Worm (Caenorhabditis elegans): ENCODE data around the gene flp-12.
A peak's percentile ranks its signal among the peaks of the same experiment; 100 is the strongest.

Gene flp-12

DNA sequence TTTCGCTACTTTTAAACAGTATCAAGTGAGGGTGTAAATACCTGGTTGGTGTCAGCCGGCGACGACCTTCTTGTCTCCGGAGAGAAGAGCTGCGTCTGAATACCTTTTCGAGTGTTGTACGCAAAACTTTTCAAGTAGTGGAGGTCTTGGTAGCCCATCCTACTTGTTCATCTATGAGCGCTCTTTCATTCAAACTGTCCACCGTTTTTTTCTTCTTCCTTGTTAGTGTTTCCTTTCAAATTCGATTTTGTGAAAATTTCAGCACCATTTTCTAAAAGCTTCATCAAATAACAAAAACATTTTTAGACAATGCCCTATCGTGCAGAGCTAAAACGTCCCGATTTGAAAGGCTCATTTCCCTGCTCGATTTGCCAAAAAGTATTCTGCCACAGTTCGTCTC is 37.8 kb downstream of the flp-12 start, which contains the start of gene ham-2:
TSS of gene ham-2 (plus strand) at position 301 of the 400 bp plus-strand sequence.
- TF ChIP-seq nhr-237 (tag; optimal IDR thresholded peaks at IDR 0.05) (no peak), unc-62 (GFP tag; optimal IDR thresholded peaks at IDR 0.05) (no peak), nhr-76 (tag; optimal IDR thresholded peaks at IDR 0.05) (no peak), nhr-12 (tag; optimal IDR thresholded peaks at IDR 0.05) (no peak), lin-13 (tag; optimal IDR thresholded peaks at IDR 0.05) (no peak), ztf-11 (tag; optimal IDR thresholded peaks at IDR 0.05) (no peak), zip-8 (tag; optimal IDR thresholded peaks at IDR 0.05) (no peak), mep-1 (tag; optimal IDR thresholded peaks at IDR 0.05) (no peak)

DNA sequence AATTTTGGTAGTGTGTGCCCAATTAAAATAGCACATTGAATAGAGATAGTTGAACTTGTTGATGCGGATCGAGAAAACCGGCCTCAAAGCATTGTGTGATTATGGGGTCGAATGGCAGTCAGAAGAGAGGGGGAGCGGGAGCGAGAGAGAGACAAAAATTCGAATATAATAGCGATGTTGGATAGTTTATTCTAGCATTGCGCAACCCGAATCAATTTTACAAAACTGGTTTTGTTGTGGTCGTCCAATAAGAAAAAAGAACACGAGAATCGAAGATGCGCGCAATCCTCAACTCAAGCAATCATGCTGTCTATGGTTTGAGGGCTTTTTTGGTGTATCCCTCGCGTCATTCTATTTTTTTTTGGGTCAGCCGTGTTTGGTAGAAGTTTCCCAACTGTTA is 38.7 kb downstream of the flp-12 start:
- TF ChIP-seq M03D4.4 (tag; optimal IDR thresholded peaks at IDR 0.05) (no peak), ztf-11 (tag; optimal IDR thresholded peaks at IDR 0.05) (no peak), unc-120 (tag; optimal IDR thresholded peaks at IDR 0.05; ENCODE audit: poor library complexity, severe bottlenecking) (no peak), nhr-12 (tag; optimal IDR thresholded peaks at IDR 0.05) (no peak), mep-1 (tag; optimal IDR thresholded peaks at IDR 0.05) (no peak), ceh-83 (GFP tag; optimal IDR thresholded peaks at IDR 0.05) (no peak), pha-4 (tag; optimal IDR thresholded peaks at IDR 0.05) (no peak)

DNA sequence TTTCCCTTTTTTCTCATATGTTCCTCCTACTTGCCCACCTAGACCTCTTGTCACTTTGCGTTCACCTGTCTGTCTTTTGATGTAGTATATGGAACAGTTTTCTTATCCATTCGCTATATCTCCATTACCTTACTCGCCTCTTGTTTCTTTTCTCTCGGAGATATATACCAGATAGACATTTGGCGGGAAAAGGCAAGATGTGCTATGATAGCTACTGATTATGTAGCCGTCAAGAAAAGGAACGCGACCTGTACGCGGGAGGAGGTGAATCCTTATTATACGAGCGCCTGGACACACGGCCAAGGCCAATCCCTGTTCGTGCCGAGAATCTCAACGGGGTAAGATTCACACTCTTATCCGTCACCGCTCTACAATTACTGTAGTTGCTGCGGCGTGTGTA is 39.1 kb downstream of the flp-12 start:
- TF ChIP-seq mab-5 (tag; optimal IDR thresholded peaks at IDR 0.05) (no peak), elt-1 (tag; optimal IDR thresholded peaks at IDR 0.05; ENCODE audit: borderline replicate concordance, insufficient read depth) (peak; percentile 86), hlh-1 (tag; optimal IDR thresholded peaks at IDR 0.05) (no peak), ham-2 (GFP tag; optimal IDR thresholded peaks at IDR 0.05) (peak; percentile 100), cnd-1 (tag; optimal IDR thresholded peaks at IDR 0.05) (no peak), unc-62 (GFP tag; optimal IDR thresholded peaks at IDR 0.05) (peak; percentile 10), ztf-11 (tag; optimal IDR thresholded peaks at IDR 0.05) (no peak), mls-2 (tag; optimal IDR thresholded peaks at IDR 0.05) (no peak), blmp-1 (tag; optimal IDR thresholded peaks at IDR 0.05) (no peak), lin-13 (tag; optimal IDR thresholded peaks at IDR 0.05) (no peak), mep-1 (tag; optimal IDR thresholded peaks at IDR 0.05) (no peak), ceh-43 (GFP tag; optimal IDR thresholded peaks at IDR 0.05) (no peak)

DNA sequence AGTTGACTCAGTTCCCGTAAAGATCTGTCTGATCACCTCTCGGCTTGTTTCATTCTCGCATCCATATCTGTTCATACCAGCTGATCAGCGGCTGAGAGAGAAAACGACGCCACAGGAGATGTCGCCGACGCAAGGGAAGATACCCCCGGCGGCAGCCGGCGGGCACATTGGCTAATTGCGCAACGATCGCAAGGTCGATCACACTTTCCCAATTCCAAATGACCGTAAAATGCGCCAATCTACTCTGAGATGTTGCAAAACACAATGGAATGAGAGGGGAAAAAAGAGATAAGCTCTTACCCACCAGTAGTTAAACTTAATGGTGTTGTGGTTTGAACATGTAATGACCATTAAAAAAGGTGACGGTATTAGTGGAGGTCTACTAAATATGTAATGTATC is 41.2 kb downstream of the flp-12 start:
- TF ChIP-seq zip-8 (tag; optimal IDR thresholded peaks at IDR 0.05) (peak; percentile 75), snpc-4 (tag; optimal IDR thresholded peaks at IDR 0.05) (no peak), ham-2 (GFP tag; optimal IDR thresholded peaks at IDR 0.05) (peak; percentile 99), elt-1 (tag; optimal IDR thresholded peaks at IDR 0.05; ENCODE audit: borderline replicate concordance, insufficient read depth) (peak; percentile 81), flh-1 (GFP tag; optimal IDR thresholded peaks at IDR 0.05) (no peak)

DNA sequence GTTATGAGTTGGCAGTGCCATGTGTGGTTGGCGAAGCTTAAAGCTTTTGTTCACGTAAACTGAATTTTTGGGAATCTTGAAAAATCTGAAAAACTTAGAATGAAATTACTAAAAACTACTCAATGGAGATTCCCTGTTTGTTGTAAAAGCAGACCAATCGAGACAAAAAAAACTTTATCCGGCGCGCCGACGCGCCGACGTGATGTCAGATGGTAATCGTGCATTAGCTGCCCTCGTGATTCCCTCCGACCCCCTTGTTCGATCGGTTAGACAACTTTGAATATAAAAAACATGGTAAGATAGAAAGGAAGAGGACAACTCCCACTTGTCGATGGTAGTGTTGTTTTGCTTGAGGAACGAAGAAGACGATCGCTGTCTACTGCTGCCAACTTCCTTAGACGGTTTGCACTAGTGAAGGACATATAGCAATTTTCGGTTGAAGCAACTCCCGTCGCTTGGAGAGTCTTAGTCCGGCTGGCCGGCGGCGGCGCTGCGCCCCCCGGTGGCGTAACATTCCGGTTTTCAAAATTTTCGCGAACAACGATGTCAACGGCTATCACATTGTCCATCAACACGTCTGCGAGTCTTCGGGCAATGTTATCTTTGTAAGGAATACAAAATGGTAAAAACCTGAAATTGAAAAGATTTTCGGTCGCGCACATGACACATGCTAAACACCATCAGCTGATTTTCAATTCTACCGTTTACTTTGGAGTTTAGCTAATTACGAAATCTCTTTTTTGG is 42.1 kb downstream of the flp-12 start, which contains the start of gene C07A12.18:
TSS of gene C07A12.18 (minus strand) at position 51 of the 744 bp plus-strand sequence.
- peak; percentile 11 for TF ChIP-seq ham-2 (GFP tag; optimal IDR thresholded peaks at IDR 0.05)
- TF ChIP-seq elt-1 (tag; optimal IDR thresholded peaks at IDR 0.05; ENCODE audit: borderline replicate concordance, insufficient read depth) = no peak
- TF ChIP-seq mab-5 (tag; optimal IDR thresholded peaks at IDR 0.05) = no peak

DNA sequence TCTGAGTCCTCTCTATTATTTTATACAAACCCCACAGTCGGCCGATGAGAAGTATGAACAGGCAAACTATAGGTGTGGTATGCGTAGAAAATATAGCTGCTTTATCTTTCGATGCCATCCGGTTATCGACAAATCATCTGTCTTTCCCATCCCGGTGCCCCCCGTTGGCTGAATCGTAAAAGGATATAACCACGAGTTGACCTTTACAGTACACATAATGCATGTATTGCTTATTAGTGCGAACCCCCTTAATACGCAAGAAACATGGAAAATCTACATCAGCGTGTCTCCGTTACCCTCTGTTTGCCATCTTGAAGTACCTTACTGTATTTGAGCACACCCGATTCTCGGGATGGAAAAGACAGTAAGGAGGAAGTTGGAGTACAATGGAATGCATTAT is 43.2 kb downstream of the flp-12 start:
- TF ChIP-seq ceh-83 (GFP tag; optimal IDR thresholded peaks at IDR 0.05) (no peak), cnd-1 (tag; optimal IDR thresholded peaks at IDR 0.05) (no peak), nhr-2 (tag; optimal IDR thresholded peaks at IDR 0.05) (peak; percentile 58), ham-2 (GFP tag; optimal IDR thresholded peaks at IDR 0.05) (peak; percentile 78), mls-2 (tag; optimal IDR thresholded peaks at IDR 0.05) (no peak), bed-3 (GFP tag; optimal IDR thresholded peaks at IDR 0.05) (no peak), elt-1 (tag; optimal IDR thresholded peaks at IDR 0.05; ENCODE audit: borderline replicate concordance, insufficient read depth) (peak; percentile 50), zip-8 (tag; optimal IDR thresholded peaks at IDR 0.05) (no peak), lin-13 (tag; optimal IDR thresholded peaks at IDR 0.05) (no peak), hlh-1 (tag; optimal IDR thresholded peaks at IDR 0.05) (no peak), drap-1 (GFP tag; optimal IDR thresholded peaks at IDR 0.05) (no peak)

DNA sequence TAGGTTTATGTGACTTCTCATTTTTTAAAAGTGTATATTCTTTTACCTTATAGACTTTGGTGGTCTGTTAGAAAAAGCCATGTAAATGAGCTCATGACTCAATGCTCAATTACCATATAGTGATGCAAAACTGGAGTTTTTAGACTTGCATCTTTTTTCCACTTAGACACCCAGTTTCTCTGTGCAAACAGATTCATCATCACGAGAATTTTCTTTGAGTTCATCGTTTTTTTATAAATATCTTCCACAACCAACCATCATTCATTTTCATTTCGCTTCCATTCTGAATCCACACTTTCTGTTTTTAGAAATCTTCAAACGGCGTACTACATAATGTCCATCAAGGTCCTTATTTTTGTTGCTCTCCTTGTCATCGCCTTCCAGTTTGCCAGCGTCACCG is 47.6 kb downstream of the flp-12 start, which contains the start of gene C07A12.2:
TSS of gene C07A12.2 (plus strand) at position 301 of the 400 bp plus-strand sequence.
- TF ChIP-seq unc-39 (tag; optimal IDR thresholded peaks at IDR 0.05) = no peak
- TF ChIP-seq ceh-39 (tag; optimal IDR thresholded peaks at IDR 0.05) = no peak
- TF ChIP-seq elt-3 (tag; optimal IDR thresholded peaks at IDR 0.05) = no peak
- TF ChIP-seq drap-1 (GFP tag; optimal IDR thresholded peaks at IDR 0.05) = no peak
- TF ChIP-seq lin-32 (GFP tag; optimal IDR thresholded peaks at IDR 0.05) = no peak
- TF ChIP-seq mls-2 (tag; optimal IDR thresholded peaks at IDR 0.05) = no peak
- TF ChIP-seq tbx-8 (GFP tag; optimal IDR thresholded peaks at IDR 0.05) = no peak
- TF ChIP-seq nhr-12 (tag; optimal IDR thresholded peaks at IDR 0.05) = no peak
- TF ChIP-seq flh-1 (GFP tag; optimal IDR thresholded peaks at IDR 0.05) = no peak
- no peak for TF ChIP-seq ces-1 (GFP tag; optimal IDR thresholded peaks at IDR 0.05)
- TF ChIP-seq snpc-4 (tag; optimal IDR thresholded peaks at IDR 0.05) = no peak
- no peak for TF ChIP-seq mab-5 (tag; optimal IDR thresholded peaks at IDR 0.05)
